Worm (Caenorhabditis elegans) whole organism, dauer: ENCODE measurements around the gene ncap-1.

Source experiments
- unc-62 ChIP-seq: sonication (generic microtip); optimal IDR thresholded peaks from 2 replicates; lab custom pipeline; 2017; ENCODE audit warnings: missing biosample characterization, missing genetic modification reagents, missing genetic modification characterization

ncap-1 gene

DNA sequence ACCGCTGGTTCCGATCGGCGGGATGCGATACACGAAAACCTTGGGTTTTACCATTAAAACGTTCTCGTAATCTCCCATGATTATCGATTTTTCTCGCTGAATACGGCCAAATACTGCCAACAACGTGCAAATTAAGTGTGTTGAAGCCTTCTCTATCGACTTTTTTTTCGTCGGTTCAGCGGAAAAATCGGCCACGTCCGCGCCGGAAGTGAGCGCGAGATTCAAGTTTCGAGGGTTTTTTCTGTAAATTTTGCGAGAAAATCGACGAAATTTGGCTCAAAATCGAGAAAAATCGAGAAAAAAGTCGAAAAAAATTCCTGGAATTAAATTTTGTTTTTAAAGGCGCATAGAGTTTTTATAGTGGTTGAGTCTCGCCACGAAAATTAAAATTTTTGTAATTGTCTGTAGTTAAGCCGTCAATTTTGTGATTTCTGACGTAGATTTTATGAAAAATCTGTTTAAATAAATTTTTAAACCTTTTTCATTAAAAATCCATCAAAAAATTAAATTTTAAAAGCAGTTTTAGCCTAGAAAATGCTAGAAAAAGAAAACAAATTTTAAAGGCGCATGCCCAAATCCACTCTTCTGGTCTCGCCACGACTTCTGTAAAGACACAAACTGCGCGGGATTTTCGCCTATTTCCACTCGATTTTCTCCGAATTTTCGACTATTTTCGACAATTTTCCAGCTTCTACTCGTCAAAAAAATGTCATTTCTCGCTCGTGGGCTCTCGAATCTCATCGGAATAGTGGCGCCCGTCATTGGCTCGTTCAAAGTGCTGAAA, at the start of gene ncap-1, which contains the start of gene Y110A2AR.1:
TSS of gene ncap-1 (minus strand) at position 241 of the 784 bp plus-strand sequence.
TSS of gene Y110A2AR.1 (plus strand) at position 637 of the 784 bp plus-strand sequence.
- no peak for TF ChIP-seq unc-62

DNA sequence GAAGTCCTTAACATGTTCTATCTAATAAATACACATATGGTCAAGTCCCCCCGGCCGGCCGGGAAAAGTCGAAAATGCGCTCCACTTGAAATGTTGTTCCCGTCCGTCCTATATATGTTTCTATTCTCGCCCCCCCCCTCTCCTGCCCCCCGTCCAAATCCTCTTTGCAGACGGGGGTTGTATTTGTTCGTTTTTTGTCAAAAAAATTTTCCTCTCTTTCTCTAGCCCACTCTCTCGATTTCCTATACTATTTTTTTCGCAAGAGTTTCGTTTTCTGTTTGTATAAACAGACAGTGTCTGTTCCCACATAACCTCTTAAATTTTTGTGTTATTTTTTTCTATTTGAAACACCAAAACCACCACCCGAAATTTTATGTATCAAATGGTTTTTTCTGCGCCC, 48.0 kb upstream of the ncap-1 start:
- no peak for TF ChIP-seq unc-62

DNA sequence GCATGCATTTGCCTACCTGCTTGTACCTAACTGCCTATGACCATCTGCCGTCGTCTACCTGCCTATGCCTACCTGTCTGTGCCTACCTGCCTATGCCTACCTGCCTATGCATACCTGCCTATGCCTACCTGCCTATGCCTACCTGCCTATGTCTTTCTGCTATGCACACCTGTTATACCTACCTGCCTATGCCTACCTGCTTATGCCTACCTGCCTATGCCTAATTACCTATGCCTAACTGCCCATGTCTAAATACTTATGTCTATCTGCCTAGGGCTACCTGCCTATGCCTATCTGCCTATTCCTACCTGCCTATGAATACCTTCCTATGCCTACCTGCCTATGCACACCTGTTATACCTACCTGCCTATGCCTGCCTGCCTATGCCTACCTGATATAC, 47.2 kb upstream of the ncap-1 start:
- no peak for TF ChIP-seq unc-62

DNA sequence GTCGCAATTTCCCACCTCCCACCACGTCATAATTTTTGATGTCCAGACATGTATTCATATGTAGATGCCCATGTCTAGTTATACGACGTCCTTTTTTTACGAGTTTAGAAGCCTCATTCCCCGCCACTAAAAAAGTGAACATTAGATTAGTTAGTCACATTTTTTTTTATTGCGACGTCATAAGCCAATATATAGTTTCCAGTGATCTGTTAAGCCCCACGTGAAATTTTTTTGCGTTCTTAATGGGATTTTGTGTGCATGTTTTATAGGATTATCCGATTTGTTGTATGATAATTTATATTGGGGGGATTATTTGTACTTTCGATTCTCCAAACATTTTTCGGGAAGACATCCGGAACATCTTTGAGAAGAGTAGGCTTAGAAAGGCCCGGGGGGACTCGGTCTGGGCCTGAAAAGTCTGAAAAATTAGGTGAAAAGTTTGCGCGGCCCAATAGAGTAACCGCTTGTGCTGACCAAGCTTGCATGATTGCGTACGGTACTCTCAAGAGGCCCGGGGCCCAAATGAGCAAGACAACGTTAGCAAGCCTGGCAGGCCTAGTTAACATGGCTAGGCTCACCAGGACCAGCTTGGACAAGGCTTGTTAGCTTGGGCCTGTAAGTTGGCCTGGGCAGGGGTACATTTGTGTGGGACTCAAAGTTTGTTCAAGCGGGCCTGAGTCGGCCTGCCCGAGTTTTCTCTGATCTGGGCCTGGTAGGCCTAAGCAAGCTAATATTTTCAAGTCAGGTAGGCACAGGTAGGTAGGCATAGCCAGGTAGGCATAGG, 46.3 kb upstream of the ncap-1 start:
- no peak for TF ChIP-seq unc-62

DNA sequence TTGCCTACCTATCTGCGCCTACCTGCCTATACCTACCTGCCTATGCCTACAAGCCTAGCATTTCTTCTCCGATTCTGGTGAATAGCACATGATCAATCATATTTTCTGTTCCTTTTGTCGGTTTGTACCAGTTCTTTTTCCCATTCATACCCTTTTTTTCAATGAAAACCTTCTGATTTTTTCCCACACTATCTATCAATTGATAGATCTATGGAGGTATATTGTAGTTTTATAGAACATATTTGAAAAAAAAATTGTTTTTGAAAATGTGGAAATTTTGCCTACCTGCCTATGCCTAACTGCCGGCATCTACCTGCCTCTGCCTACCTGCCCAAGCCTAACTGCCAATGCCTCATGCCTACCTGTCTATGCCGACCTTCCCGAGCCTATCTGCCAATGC, 44.5 kb upstream of the ncap-1 start:
- no peak for TF ChIP-seq unc-62

DNA sequence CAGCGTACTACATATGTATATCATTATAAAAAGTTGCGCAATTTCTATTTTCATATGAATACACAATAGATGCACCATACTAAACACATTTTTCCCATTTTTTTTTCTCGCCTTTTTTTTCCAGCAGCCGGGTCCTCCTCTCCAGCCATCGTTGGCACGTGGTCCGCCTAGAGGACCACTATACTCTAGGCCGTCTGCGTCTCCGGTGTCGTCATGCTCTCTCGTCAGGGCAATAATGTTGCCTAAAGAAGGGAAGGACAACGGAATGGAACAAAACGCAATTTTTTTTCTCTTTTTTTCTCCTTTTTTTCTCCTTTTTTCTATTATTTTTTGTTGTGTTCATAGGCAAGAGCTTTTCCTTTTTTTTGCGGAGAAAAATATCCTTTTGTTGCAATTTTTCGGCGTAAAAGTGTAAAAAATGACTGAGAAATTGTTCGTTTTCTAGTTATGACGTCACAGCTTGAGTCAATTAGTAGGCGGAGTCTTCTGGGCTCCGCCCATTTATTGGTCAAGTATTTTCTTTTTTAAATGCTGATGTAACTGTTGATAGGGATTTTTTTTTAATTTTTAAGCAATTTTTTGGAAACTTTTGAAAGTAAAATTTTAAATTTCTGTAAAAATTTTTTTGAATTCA, 43.5 kb upstream of the ncap-1 start:
- no peak for TF ChIP-seq unc-62

DNA sequence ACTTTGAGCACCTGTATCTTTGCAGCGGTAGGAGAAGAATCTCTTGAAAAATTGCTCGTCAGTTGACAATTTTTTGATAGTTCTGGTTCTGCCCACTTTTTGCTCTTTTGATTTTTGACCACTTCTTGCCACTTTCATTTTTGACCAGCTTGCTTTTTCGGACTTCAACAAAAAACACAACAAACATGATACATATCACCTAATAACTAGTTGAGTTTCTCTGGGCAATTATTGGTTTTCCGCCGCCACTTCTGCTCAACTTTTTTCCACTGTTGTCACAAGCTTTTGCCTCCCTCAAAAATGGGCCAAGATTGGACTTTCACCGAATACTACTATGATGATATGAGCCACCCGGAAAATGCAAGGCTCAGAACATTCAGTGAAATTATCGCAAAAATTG, 39.2 kb upstream of the ncap-1 start, which contains the start of gene srw-60:
TSS of gene srw-60 (plus strand) at position 301 of the 400 bp plus-strand sequence.
- no peak for TF ChIP-seq unc-62

DNA sequence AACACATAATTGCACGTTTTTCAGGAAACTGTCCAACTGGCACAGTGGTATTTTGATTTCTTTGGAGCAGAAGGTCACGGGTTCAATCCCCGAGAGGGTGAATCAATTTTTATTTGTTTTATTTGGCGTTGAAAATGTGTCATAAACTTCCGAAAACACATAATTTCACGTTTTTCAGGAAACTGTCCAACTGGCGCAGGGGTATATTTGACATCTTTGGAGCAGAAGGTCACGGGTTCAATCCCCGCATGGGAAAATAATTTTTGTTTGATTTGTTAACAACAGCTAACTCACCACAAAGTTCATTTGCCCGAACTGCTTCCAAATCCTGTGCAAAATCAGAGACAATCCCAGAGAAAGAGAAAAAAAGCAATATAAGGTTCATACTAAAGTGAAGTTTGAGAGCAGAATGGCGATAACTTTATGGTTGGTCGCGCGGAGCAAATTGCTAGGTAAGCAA, 36.6 kb upstream of the ncap-1 start, which contains the start of gene irld-48:
TSS of gene irld-48 (plus strand) at position 410 of the 460 bp plus-strand sequence.
- TF ChIP-seq unc-62 = no peak

DNA sequence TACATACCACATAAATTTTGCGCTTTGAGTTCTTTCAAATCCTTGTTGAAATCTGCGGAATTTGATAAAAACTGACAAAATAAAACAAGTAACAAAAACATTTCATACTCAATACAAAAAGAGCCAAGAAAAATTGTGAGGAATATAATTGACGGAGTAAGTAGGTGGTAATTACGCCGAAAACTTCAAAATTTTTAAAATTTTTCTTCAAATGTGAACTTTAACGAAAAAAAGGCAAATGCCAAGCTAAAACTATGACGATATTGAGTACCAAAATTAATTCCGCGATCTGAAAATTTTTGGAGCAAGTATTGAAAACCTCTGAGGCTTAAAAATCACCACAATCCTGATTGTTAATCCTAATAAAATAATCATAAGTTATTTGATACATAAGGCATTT, 33.5 kb upstream of the ncap-1 start, which contains the start of gene irld-51:
TSS of gene irld-51 (minus strand) at position 101 of the 400 bp plus-strand sequence.
- no peak for TF ChIP-seq unc-62

DNA sequence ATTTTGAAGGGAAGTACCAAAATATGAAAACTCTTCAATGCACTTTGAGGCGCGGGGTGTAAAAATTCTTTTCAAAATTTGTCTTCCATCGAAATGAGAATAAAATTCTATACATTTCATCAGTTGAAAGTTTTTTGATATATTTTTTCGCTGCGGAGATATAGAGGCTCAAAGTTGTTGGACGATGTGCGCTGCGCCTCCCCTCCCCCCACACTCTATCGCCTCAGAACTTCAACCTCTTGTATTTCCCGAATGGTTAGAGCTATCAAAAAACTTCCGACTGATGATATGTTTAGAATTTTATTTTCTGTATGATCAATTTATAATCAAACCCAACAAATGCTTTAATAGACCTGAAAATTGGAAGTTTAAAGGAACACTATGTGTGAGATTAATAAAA, 29.5 kb upstream of the ncap-1 start:
- no peak for TF ChIP-seq unc-62

DNA sequence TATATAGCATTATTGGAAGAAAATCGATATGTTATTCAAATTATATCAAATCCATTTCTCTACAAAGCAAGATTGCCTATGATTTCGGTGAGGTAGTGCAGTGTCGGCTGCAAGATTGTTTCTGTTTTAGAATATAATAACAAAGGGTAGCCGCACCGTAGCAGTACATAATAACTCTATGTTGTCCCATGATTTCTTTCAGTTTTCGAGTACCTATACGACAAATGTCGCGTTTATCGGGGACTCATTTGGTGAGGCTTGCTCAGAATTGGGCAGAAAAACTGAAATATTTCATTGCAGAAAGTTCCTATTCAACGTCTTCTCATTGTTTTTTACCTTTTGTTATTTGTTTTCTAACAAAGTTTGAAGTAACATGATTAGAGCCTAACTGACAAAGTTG, 27.3 kb upstream of the ncap-1 start, which contains the start of gene srw-79:
TSS of gene srw-79 (plus strand) at position 301 of the 400 bp plus-strand sequence.
- TF ChIP-seq unc-62 = no peak

DNA sequence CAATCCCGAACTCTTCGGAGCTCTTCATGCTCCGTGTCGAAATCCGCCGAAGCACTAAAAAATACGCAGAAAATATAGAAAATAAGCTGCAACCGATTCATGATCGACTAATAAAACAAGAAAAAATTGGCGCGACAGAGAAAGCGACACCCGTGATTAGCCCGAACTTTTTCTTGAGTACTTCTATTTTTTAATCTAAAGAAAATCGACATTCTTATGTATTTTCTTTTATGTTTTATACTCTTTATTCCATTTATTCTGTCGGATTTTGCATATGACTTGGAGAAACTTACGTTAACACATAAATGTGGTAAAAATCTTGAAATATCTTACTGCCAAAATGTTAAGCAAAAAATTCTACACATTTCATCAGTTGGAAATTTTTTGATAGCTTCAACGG, 24.9 kb upstream of the ncap-1 start, which contains the start of the genes irld-50 and irld-49:
TSS of gene irld-50 (minus strand) at position 101 of the 400 bp plus-strand sequence.
TSS of gene irld-49 (plus strand) at position 211 of the 400 bp plus-strand sequence.
- TF ChIP-seq unc-62 = no peak

DNA sequence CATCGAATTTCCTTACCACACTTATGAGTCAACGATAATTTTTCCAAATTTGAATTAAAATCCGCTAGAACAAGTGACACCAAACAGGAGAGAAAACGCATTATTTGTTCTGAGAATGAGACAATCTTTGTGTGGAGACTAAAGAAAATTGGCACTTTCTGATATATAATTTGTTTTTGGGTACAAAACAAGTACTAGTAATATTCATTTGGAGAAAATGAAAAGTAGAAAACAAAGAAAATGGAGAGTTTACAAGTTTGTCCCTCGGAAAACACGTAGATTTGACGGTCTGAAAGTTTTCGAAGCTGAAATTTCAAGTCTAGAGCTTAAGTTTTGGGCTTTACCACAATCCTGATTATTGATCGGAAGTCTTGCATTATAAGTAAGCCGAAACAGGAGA, 21.6 kb upstream of the ncap-1 start, which contains the start of gene irld-66:
TSS of gene irld-66 (minus strand) at position 101 of the 400 bp plus-strand sequence.
- no peak for TF ChIP-seq unc-62

DNA sequence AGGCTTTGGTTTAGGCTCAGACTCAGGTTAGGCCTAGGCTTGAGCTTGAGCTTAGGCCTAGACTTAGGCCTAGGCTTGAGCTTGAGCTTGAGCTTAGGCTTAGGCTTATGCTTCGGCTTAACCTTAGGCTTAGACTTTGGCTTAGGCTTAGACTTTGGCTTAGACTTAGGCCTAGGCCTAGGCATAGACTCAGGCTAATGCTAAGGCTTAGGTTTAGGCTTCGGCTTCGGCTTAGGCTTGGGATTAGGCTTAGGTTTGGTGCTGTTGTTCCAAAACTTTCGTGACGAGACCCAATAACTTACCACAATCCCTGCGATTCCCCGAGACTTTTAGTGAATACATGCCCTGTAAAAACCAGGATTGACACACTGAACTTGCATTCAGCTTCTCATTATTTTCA, 20.6 kb upstream of the ncap-1 start:
- no peak for TF ChIP-seq unc-62

DNA sequence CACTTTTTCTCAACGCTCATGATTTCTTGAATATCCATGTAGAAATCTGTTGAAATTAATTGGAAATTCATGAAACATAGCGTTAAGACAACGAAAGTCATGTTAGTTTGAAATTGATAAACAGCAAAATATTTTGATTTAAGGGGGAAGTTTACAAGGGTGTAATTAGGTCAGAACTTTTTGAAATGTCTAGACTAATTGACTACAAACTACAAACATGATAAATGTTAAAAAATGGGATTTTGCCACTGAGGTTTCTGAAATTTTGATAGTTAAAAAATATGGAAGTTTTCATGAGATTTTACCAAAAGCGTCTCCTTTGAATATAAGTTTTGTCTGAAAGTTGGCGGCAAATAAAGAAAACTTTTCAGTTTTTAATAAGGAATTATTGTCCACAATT, 18.7 kb upstream of the ncap-1 start, which contains the start of gene irld-65:
TSS of gene irld-65 (minus strand) at position 101 of the 400 bp plus-strand sequence.
- TF ChIP-seq unc-62 = no peak

DNA sequence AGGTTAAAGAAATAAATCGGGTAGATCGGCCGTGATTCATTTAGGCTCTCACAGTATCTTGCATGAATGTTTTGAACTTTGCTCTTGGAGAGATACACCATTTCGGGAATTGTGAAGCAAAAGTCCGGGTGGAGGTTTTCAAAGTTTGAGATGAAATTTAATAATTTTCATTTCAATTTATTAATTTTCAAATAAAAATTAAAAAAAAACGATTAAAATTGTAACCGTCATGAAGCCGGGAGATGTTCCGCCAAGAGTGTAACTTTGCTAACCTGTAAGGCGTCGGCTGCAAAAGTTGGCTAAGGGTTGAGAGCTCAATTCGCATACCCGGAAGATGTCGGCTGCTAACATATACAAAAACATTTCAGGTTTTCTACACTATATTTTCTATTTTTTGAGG, 15.2 kb upstream of the ncap-1 start, which contains the start of gene irld-67:
TSS of gene irld-67 (minus strand) at position 101 of the 400 bp plus-strand sequence.
- TF ChIP-seq unc-62 = no peak
